Worm (Caenorhabditis elegans): ENCODE measurements around the gene twk-25.

twk-25 gene

ce11 chrIV:11469698-11470591 lies 34.6 kb upstream of the twk-25 start, which contains the start of the genes C10C6.13 and wht-2:
Gene C10C6.13 (minus strand): TSS chrIV:11469748.
Gene wht-2 (plus strand): TSS chrIV:11470436.
- TF ChIP-seq ceh-79 (tag; optimal IDR thresholded peaks at IDR 0.05) (no peak), rec-8 (tag; optimal IDR thresholded peaks at IDR 0.05) (no peak), nhr-80 (tag; optimal IDR thresholded peaks at IDR 0.05) (peak; percentile 29), madf-6 (GFP tag; IDR thresholded peaks at IDR 0.05) (peak; percentile 71), F57A8.1 (GFP tag; optimal IDR thresholded peaks at IDR 0.05) (no peak), F33H1.4 (GFP tag; IDR thresholded peaks at IDR 0.05) (peak; percentile 80), xnd-1 (tag; optimal IDR thresholded peaks at IDR 0.05) (peak; percentile 71), madf-8 (GFP tag; conservative IDR thresholded peaks at IDR 0.05) (no peak; the same call in 1 of the 2 replicates), F49E8.2 (tag; optimal IDR thresholded peaks at IDR 0.05; ENCODE audit: insufficient read depth) (no peak), lsl-1 (GFP tag; optimal IDR thresholded peaks at IDR 0.05) (peak; percentile 86)

- TF ChIP-seq sptf-2 (GFP tag; optimal IDR thresholded peaks at IDR 0.05) = no peak
- TF ChIP-seq B0336.3 (GFP tag; IDR thresholded peaks at IDR 0.05) = no peak
- TF ChIP-seq zim-3 (tag; optimal IDR thresholded peaks at IDR 0.05) = no peak
- no peak for TF ChIP-seq cebp-2 (GFP tag; IDR thresholded peaks at IDR 0.05)
- TF ChIP-seq ztf-18 (tag; optimal IDR thresholded peaks at IDR 0.05) = no peak
- TF ChIP-seq xnd-1 (tag; optimal IDR thresholded peaks at IDR 0.05) = no peak
- TF ChIP-seq F55B11.4 (tag; optimal IDR thresholded peaks at IDR 0.05; ENCODE audit: borderline replicate concordance, insufficient read depth) = no peak
- TF ChIP-seq ztf-28 (GFP tag; IDR thresholded peaks at IDR 0.05) = no peak
- no peak for TF ChIP-seq lag-1 (GFP tag; IDR thresholded peaks at IDR 0.05)
- TF ChIP-seq akir-1 (GFP tag; optimal IDR thresholded peaks at IDR 0.05) = no peak
- no peak for TF ChIP-seq rcor-1 (GFP tag; IDR thresholded peaks at IDR 0.05)
- no peak for TF ChIP-seq nhr-90 (tag; optimal IDR thresholded peaks at IDR 0.05)
- TF ChIP-seq pbrm-1 (GFP tag; IDR thresholded peaks at IDR 0.05) = no peak
- no peak for TF ChIP-seq ceh-58 (GFP tag; IDR thresholded peaks at IDR 0.05)
- no peak for TF ChIP-seq snpc-1.3 (tag; optimal IDR thresholded peaks at IDR 0.05; ENCODE audit: insufficient read depth)
- no peak for TF ChIP-seq madf-8 (GFP tag; conservative IDR thresholded peaks at IDR 0.05)
- no peak for TF ChIP-seq sea-2 (GFP tag; IDR thresholded peaks at IDR 0.05)
- TF ChIP-seq ztf-22 (GFP tag; optimal IDR thresholded peaks at IDR 0.05) = no peak
- no peak for TF ChIP-seq egl-44 (GFP tag; IDR thresholded peaks at IDR 0.05)
These were observed 32.5 kb upstream of the twk-25 start for ce11 chrIV:11472023-11472422.

ce11 chrIV:11474067-11474466 lies 30.4 kb upstream of the twk-25 start:
- TF ChIP-seq tlf-1 (GFP tag; optimal IDR thresholded peaks at IDR 0.05) (peak; percentile 80), dpl-1 (GFP tag; optimal IDR thresholded peaks at IDR 0.05) (peak; percentile 2), Y53G8AR.9 (GFP tag; conservative IDR thresholded peaks at IDR 0.05) (peak; percentile 86), F10E7.11 (tag; optimal IDR thresholded peaks at IDR 0.05) (peak; percentile 75), him-1 (tag; optimal IDR thresholded peaks at IDR 0.05) (peak; percentile 72), B0019.2 (GFP tag; conservative IDR thresholded peaks at IDR 0.05) (peak; percentile 70), C17E4.6 (GFP tag; IDR thresholded peaks at IDR 0.05) (peak; percentile 78; the same call in 1 of the 2 replicates), let-526 (GFP tag; IDR thresholded peaks at IDR 0.05) (peak; percentile 29; the same call in 1 of the 2 replicates), hlh-26 (GFP tag; conservative IDR thresholded peaks at IDR 0.05) (no peak), lsy-27 (tag; optimal IDR thresholded peaks at IDR 0.05; ENCODE audit: borderline replicate concordance, insufficient read depth) (peak; percentile 88), egl-18 (GFP tag; IDR thresholded peaks at IDR 0.05) (peak; percentile 89), pha-4 (tag; optimal IDR thresholded peaks at IDR 0.05) (no peak), dpff-1 (tag; optimal IDR thresholded peaks at IDR 0.05) (peak; percentile 63), aptf-3 (GFP tag; IDR thresholded peaks at IDR 0.05) (0 out of 2 replicates have a peak, but pooled peaks have one; percentile 15), snpc-3.4 (tag; optimal IDR thresholded peaks at IDR 0.05) (peak; percentile 84), Y67H2A.10 (GFP tag; conservative IDR thresholded peaks at IDR 0.05) (peak; percentile 69; the same call in 1 of the 2 replicates), Y53F4B.3 (GFP tag; IDR thresholded peaks at IDR 0.05) (no peak)

Data from whole organism, young adult.